Worm (Caenorhabditis elegans) whole organism, young adult: ENCODE results near the gene F36D3.1.
A peak's percentile ranks its signal among the peaks of the same experiment; 100 is the strongest.

Experiments
- C06A6.2 ChIP-seq: fragments of 200-800 bp; sonication (Bioruptor generic); conservative IDR thresholded peaks from 2 replicates; pipeline ENCODE4 v1.3.6; 2022; ENCODE audit warnings: missing genetic modification characterization, missing compliant biosample characterization
- F10E7.11 ChIP-seq: sonication (generic microtip); optimal IDR thresholded peaks from 2 replicates; lab custom pipeline; 2017; ENCODE audit warnings: mild to moderate bottlenecking, missing genetic modification characterization, moderate library complexity, missing compliant biosample characterization
- F49E8.2 ChIP-seq: sonication (generic microtip); optimal IDR thresholded peaks from 3 replicates; lab custom pipeline; 2017; ENCODE audit warnings: missing genetic modification characterization, mild to moderate bottlenecking, missing compliant biosample characterization, antibody characterized with exemption, moderate library complexity; ENCODE audit not compliant: insufficient read depth
- F52B5.7 ChIP-seq: sonication (generic microtip); optimal IDR thresholded peaks from 2 replicates; lab custom pipeline; 2016; ENCODE audit warnings: mild to moderate bottlenecking, missing genetic modification characterization, missing compliant biosample characterization
- F55B11.4 ChIP-seq: sonication (generic microtip); optimal IDR thresholded peaks from 2 replicates; lab custom pipeline; 2016; ENCODE audit warnings: missing compliant biosample characterization, missing genetic modification characterization, borderline replicate concordance; ENCODE audit not compliant: insufficient read depth
- F57A8.1 ChIP-seq: fragments of 200-800 bp; sonication (Bioruptor generic); optimal IDR thresholded peaks from 2 replicates; lab custom pipeline; 2018; ENCODE audit warnings: mild to moderate bottlenecking, missing genetic modification characterization, moderate library complexity, missing compliant biosample characterization
- F57C9.4 ChIP-seq: sonication (generic microtip); optimal IDR thresholded peaks from 2 replicates; lab custom pipeline; 2017; ENCODE audit warnings: mild to moderate bottlenecking, missing genetic modification characterization, missing compliant biosample characterization
- K12H6.12 ChIP-seq: fragments of 200-800 bp; sonication (Bioruptor generic); optimal IDR thresholded peaks from 2 replicates; lab custom pipeline; 2018; ENCODE audit warnings: mild to moderate bottlenecking, missing genetic modification characterization, missing compliant biosample characterization
- T26A5.8 ChIP-seq: sonication (generic microtip); optimal IDR thresholded peaks from 2 replicates; lab custom pipeline; 2016; ENCODE audit warnings: missing genetic modification characterization, missing compliant biosample characterization
- Y53F4B.3 ChIP-seq: fragments of 200-800 bp; sonication (Bioruptor generic); IDR thresholded peaks from 2 replicates; pipeline ENCODE4 v1.3.6; 2022; ENCODE audit warnings: missing genetic modification reagents, missing genetic modification characterization, missing compliant biosample characterization
- Y53G8AR.9 ChIP-seq: fragments of 200-800 bp; sonication (Bioruptor generic); conservative IDR thresholded peaks from 2 replicates; pipeline ENCODE4 v1.3.6; 2022; ENCODE audit warnings: missing genetic modification reagents, missing genetic modification characterization, missing compliant biosample characterization
- aptf-2 ChIP-seq: fragments of 200-800 bp; sonication (Bioruptor generic); conservative IDR thresholded peaks from 2 replicates; pipeline ENCODE4 v1.3.6; 2022; ENCODE audit warnings: missing genetic modification reagents, missing genetic modification characterization, missing compliant biosample characterization
- attf-3 ChIP-seq: fragments of 200-800 bp; sonication (Bioruptor generic); conservative IDR thresholded peaks from 2 replicates; pipeline ENCODE4 v1.3.6; 2022; ENCODE audit warnings: missing genetic modification reagents, missing genetic modification characterization, missing compliant biosample characterization
- attf-6 ChIP-seq: fragments of 200-800 bp; sonication (Bioruptor generic); IDR thresholded peaks from 2 replicates; pipeline ENCODE4 v1.3.6; 2022; ENCODE audit warnings: missing genetic modification reagents, missing genetic modification characterization, missing compliant biosample characterization
- bed-1 ChIP-seq: fragments of 200-800 bp; sonication (Bioruptor generic); IDR thresholded peaks from 2 replicates; pipeline ENCODE4 v1.3.6; 2022; ENCODE audit warnings: missing genetic modification reagents, missing genetic modification characterization, missing compliant biosample characterization
- ccch-3 ChIP-seq: fragments of 200-800 bp; sonication (Bioruptor generic); optimal IDR thresholded peaks from 2 replicates; lab custom pipeline; 2018; ENCODE audit warnings: mild to moderate bottlenecking, missing genetic modification characterization, missing compliant biosample characterization
- cebp-1 ChIP-seq, 2 experiments: fragments of 200-800 bp in 1 of 2; sonication (Bioruptor generic) in 1 of 2; sonication (generic microtip) in 1 of 2; IDR thresholded peaks in 1 of 2; optimal IDR thresholded peaks in 1 of 2; 2 replicates each; pipeline versions ENCODE4 v1.3.6 to Lab custom; 2017 to 2022; ENCODE audit warnings: missing compliant biosample characterization in 2 of 2, missing genetic modification characterization in 2 of 2, mild to moderate bottlenecking in 1 of 2, missing genetic modification reagents in 1 of 2, moderate library complexity in 1 of 2
- cebp-2 ChIP-seq: fragments of 200-800 bp; sonication (Bioruptor generic); IDR thresholded peaks from 2 replicates; pipeline ENCODE4 v1.3.6; 2022; ENCODE audit warnings: missing genetic modification characterization, missing compliant biosample characterization
- ceh-58 ChIP-seq: fragments of 200-800 bp; sonication (Bioruptor generic); IDR thresholded peaks from 2 replicates; pipeline ENCODE4 v1.3.6; 2022; ENCODE audit warnings: missing genetic modification characterization, missing compliant biosample characterization
- chd-7 ChIP-seq: sonication (generic microtip); optimal IDR thresholded peaks from 2 replicates; lab custom pipeline; 2016; ENCODE audit warnings: mild to moderate bottlenecking, missing genetic modification characterization, moderate library complexity, missing compliant biosample characterization
- die-1 ChIP-seq: sonication (generic microtip); optimal IDR thresholded peaks from 2 replicates; lab custom pipeline; 2016; ENCODE audit warnings: missing genotype, mild to moderate bottlenecking, missing genetic modification characterization, missing compliant biosample characterization
- dpl-1 ChIP-seq: fragments of 150-350 bp; optimal IDR thresholded peaks from 2 replicates; lab custom pipeline; 2014; ENCODE audit warnings: missing biosample characterization, missing genetic modification reagents, missing genetic modification characterization
- efl-1 ChIP-seq: fragments of 150-350 bp; optimal IDR thresholded peaks from 2 replicates; lab custom pipeline; 2014; ENCODE audit warnings: missing biosample characterization, missing genetic modification reagents, missing genetic modification characterization
- ekl-4 ChIP-seq: fragments of 200-800 bp; sonication (Bioruptor generic); IDR thresholded peaks from 2 replicates; pipeline ENCODE4 v1.3.6; 2022; ENCODE audit warnings: missing genetic modification reagents, missing genetic modification characterization, missing compliant biosample characterization
- ets-4 ChIP-seq: fragments of 200-800 bp; sonication (Bioruptor generic); optimal IDR thresholded peaks from 2 replicates; lab custom pipeline; 2018; ENCODE audit warnings: mild to moderate bottlenecking, missing genetic modification characterization, missing compliant biosample characterization
- fkh-3 ChIP-seq: sonication (generic microtip); optimal IDR thresholded peaks from 2 replicates; lab custom pipeline; 2016; ENCODE audit warnings: mild to moderate bottlenecking, missing genetic modification characterization, missing compliant biosample characterization
- hlh-12 ChIP-seq: sonication (generic microtip); optimal IDR thresholded peaks from 2 replicates; lab custom pipeline; 2016; ENCODE audit warnings: missing genetic modification characterization, missing compliant biosample characterization
- hlh-26 ChIP-seq: fragments of 200-800 bp; sonication (Bioruptor generic); conservative IDR thresholded peaks from 2 replicates; pipeline ENCODE4 v1.3.6; 2022; ENCODE audit warnings: missing genetic modification reagents, missing genetic modification characterization, missing compliant biosample characterization
- hrde-1 ChIP-seq: sonication (generic microtip); optimal IDR thresholded peaks from 2 replicates; lab custom pipeline; 2016; ENCODE audit warnings: missing genetic modification characterization, mild to moderate bottlenecking, missing compliant biosample characterization, moderate library complexity, missing genotype, missing genetic modification reagents, borderline replicate concordance
- lin-40 ChIP-seq: sonication (generic microtip); optimal IDR thresholded peaks from 2 replicates; lab custom pipeline; 2016; ENCODE audit warnings: missing genetic modification characterization, mild to moderate bottlenecking, missing compliant biosample characterization, missing genotype, missing genetic modification reagents
- lsl-1 ChIP-seq: fragments of 200-800 bp; sonication (Bioruptor generic); optimal IDR thresholded peaks from 2 replicates; lab custom pipeline; 2018; ENCODE audit warnings: mild to moderate bottlenecking, missing genetic modification characterization, moderate library complexity, missing compliant biosample characterization
- madf-3 ChIP-seq: fragments of 200-800 bp; sonication (Bioruptor generic); IDR thresholded peaks from 2 replicates; pipeline ENCODE4 v1.3.6; 2022; ENCODE audit warnings: missing genetic modification reagents, missing genetic modification characterization, missing compliant biosample characterization
- madf-6 ChIP-seq: fragments of 200-800 bp; sonication (Bioruptor generic); IDR thresholded peaks from 2 replicates; pipeline ENCODE4 v1.3.6; 2022; ENCODE audit warnings: missing genetic modification reagents, missing genetic modification characterization, missing compliant biosample characterization
- mel-28 ChIP-seq: sonication (generic microtip); optimal IDR thresholded peaks from 2 replicates; lab custom pipeline; 2016; ENCODE audit warnings: borderline replicate concordance, mild to moderate bottlenecking, missing genetic modification characterization, missing compliant biosample characterization
- mes-4 ChIP-seq: sonication (generic microtip); optimal IDR thresholded peaks from 2 replicates; lab custom pipeline; 2016; ENCODE audit warnings: missing genotype, missing genetic modification characterization, missing compliant biosample characterization
- mxl-1 ChIP-seq: sonication (generic microtip); optimal IDR thresholded peaks from 2 replicates; lab custom pipeline; 2016; ENCODE audit warnings: missing genetic modification characterization, missing compliant biosample characterization
- nhr-120 ChIP-seq: fragments of 200-800 bp; sonication (Bioruptor generic); IDR thresholded peaks from 2 replicates; pipeline ENCODE4 v1.3.6; 2022; ENCODE audit warnings: missing genetic modification characterization, missing compliant biosample characterization
- nhr-80 ChIP-seq: sonication (generic microtip); optimal IDR thresholded peaks from 2 replicates; lab custom pipeline; 2016; ENCODE audit warnings: missing genetic modification characterization, missing compliant biosample characterization
- rec-8 ChIP-seq, 2 experiments: sonication (generic microtip); optimal IDR thresholded peaks; 2 replicates each; lab custom pipeline; 2016; ENCODE audit warnings: mild to moderate bottlenecking in 2 of 2, missing genetic modification characterization in 2 of 2, missing genetic modification reagents in 2 of 2, missing genotype in 2 of 2, missing biosample characterization in 1 of 2, missing compliant biosample characterization in 1 of 2, moderate library complexity in 1 of 2
- snpc-1.1 ChIP-seq: sonication (generic microtip); optimal IDR thresholded peaks from 2 replicates; lab custom pipeline; 2017; ENCODE audit warnings: missing genetic modification characterization, mild to moderate bottlenecking, missing compliant biosample characterization, antibody characterized with exemption, moderate library complexity, missing genotype, missing genetic modification reagents; ENCODE audit not compliant: insufficient read depth
- tbx-9 ChIP-seq: sonication (generic microtip); optimal IDR thresholded peaks from 2 replicates; lab custom pipeline; 2016; ENCODE audit warnings: borderline replicate concordance, missing genetic modification characterization, inconsistent platforms, missing compliant biosample characterization
- xnd-1 ChIP-seq: sonication (generic microtip); optimal IDR thresholded peaks from 2 replicates; lab custom pipeline; 2016; ENCODE audit warnings: missing genotype, missing genetic modification reagents, missing genetic modification characterization, missing compliant biosample characterization
- zfh-2 ChIP-seq: fragments of 200-800 bp; sonication (Bioruptor generic); conservative IDR thresholded peaks from 2 replicates; pipeline ENCODE4 v1.3.6; 2022; ENCODE audit warnings: missing genetic modification reagents, missing genetic modification characterization, missing compliant biosample characterization
- ztf-18 ChIP-seq: sonication (generic microtip); optimal IDR thresholded peaks from 2 replicates; lab custom pipeline; 2016; ENCODE audit warnings: missing genotype, mild to moderate bottlenecking, missing genetic modification characterization, missing compliant biosample characterization
- ztf-25 ChIP-seq: fragments of 200-800 bp; sonication (Bioruptor generic); IDR thresholded peaks from 2 replicates; pipeline ENCODE4 v1.3.6; 2022; ENCODE audit warnings: missing genetic modification reagents, missing genetic modification characterization, missing compliant biosample characterization
- ztf-26 ChIP-seq: sonication (generic microtip); optimal IDR thresholded peaks from 2 replicates; lab custom pipeline; 2017; ENCODE audit warnings: missing genetic modification characterization, missing compliant biosample characterization
- ztf-6 ChIP-seq: fragments of 200-800 bp; sonication (Bioruptor generic); IDR thresholded peaks from 2 replicates; pipeline ENCODE4 v1.3.6; 2022; ENCODE audit warnings: missing genetic modification reagents, missing genetic modification characterization, missing compliant biosample characterization

F36D3.1 gene

ce11 chrV:16537908-16538446 lies 38.8 kb downstream of the F36D3.1 start, which contains the start of gene Y32B12B.2 (continued):
- TF ChIP-seq Y53F4B.3 (GFP tag; lab: Robert Waterston, UW), result no peak
- TF ChIP-seq die-1 (tag; lab: Kevin White, UChicago), result no peak
- TF ChIP-seq efl-1 (GFP tag; lab: Kevin White, UChicago), result peak; percentile 66
- TF ChIP-seq C06A6.2 (GFP tag; lab: Robert Waterston, UW), result no peak
- no peak for TF ChIP-seq F10E7.11 (tag; lab: Kevin White, UChicago)
- no peak for TF ChIP-seq ztf-25 (GFP tag; lab: Robert Waterston, UW)
- peak; percentile 38 for TF ChIP-seq xnd-1 (tag; lab: Kevin White, UChicago)
- TF ChIP-seq cebp-2 (GFP tag; lab: Robert Waterston, UW), result no peak
- TF ChIP-seq lsl-1 (GFP tag; lab: Kevin White, UChicago), result peak; percentile 82
- peak; percentile 56 for TF ChIP-seq attf-6 (GFP tag; lab: Robert Waterston, UW)
- TF ChIP-seq aptf-2 (GFP tag; lab: Robert Waterston, UW), result 0 out of 2 replicates have a peak, but pooled peaks have one; percentile 5
- peak; percentile 13 for TF ChIP-seq hrde-1
- TF ChIP-seq zfh-2 (GFP tag; lab: Robert Waterston, UW), result no peak
- 0 out of 2 replicates have a peak, but pooled peaks have one; percentile 11 for TF ChIP-seq ztf-6
- TF ChIP-seq Y53G8AR.9 (GFP tag; lab: Robert Waterston, UW), result 0 out of 2 replicates have a peak, but pooled peaks have one; percentile 25
- no peak for TF ChIP-seq nhr-120 (GFP tag; lab: Robert Waterston, UW)
- no peak for TF ChIP-seq snpc-1.1 (tag; lab: Kevin White, UChicago)
- no peak for TF ChIP-seq F52B5.7 (tag; lab: Kevin White, UChicago)
- peak; percentile 48; the same call in 1 of the 2 replicates for TF ChIP-seq bed-1 (GFP tag; lab: Robert Waterston, UW)
- TF ChIP-seq madf-6 (GFP tag; lab: Robert Waterston, UW), result no peak; the same call in none of the 2 replicates
- no peak for TF ChIP-seq ccch-3
- no peak for TF ChIP-seq F57C9.4 (tag; lab: Kevin White, UChicago)
- no peak for TF ChIP-seq fkh-3 (tag; lab: Kevin White, UChicago)
- no peak for TF ChIP-seq F55B11.4 (tag; lab: Kevin White, UChicago)
- no peak for TF ChIP-seq lin-40 (tag; lab: Kevin White, UChicago)
- TF ChIP-seq attf-3 (GFP tag; lab: Robert Waterston, UW), result no peak; the same call in 1 of the 2 replicates
- no peak; the same call in 1 of the 2 replicates for TF ChIP-seq ekl-4 (GFP tag; lab: Robert Waterston, UW)
- no peak for TF ChIP-seq hlh-26 (GFP tag; lab: Robert Waterston, UW)
- TF ChIP-seq dpl-1 (GFP tag; lab: Kevin White, UChicago), result peak; percentile 76
- no peak for TF ChIP-seq hlh-12
- TF ChIP-seq K12H6.12, result peak; percentile 31
- no peak for TF ChIP-seq mxl-1 (tag; lab: Kevin White, UChicago)
- no peak for TF ChIP-seq mes-4 (tag; lab: Kevin White, UChicago)
- TF ChIP-seq T26A5.8 (tag; lab: Kevin White, UChicago), result no peak
- TF ChIP-seq mel-28 (tag; lab: Kevin White, UChicago), result no peak
- no peak for TF ChIP-seq nhr-80 (tag; lab: Kevin White, UChicago)
- peak; percentile 46 for TF ChIP-seq ztf-18 (tag; lab: Kevin White, UChicago)
- TF ChIP-seq ztf-26 (tag; lab: Kevin White, UChicago), result no peak
- TF ChIP-seq cebp-1 (GFP tag; IDR thresholded peaks at IDR 0.05; lab: Robert Waterston, UW), result 0 out of 2 replicates have a peak, but pooled peaks have one; percentile 32
- no peak for TF ChIP-seq cebp-1 (tag; optimal IDR thresholded peaks at IDR 0.05; lab: Kevin White, UChicago)
- peak; percentile 33 for TF ChIP-seq F49E8.2 (tag; lab: Kevin White, UChicago)
- TF ChIP-seq F57A8.1 (GFP tag; lab: Kevin White, UChicago), result no peak
- TF ChIP-seq ets-4, result no peak
- TF ChIP-seq tbx-9 (tag; lab: Kevin White, UChicago), result no peak
- no peak for TF ChIP-seq rec-8 (tag; optimal IDR thresholded peaks at IDR 0.05; lab: Kevin White, UChicago)
- 0 out of 2 replicates have a peak, but pooled peaks have one; percentile 17 for TF ChIP-seq madf-3 (GFP tag; lab: Robert Waterston, UW)
- TF ChIP-seq chd-7 (tag; lab: Kevin White, UChicago), result no peak
- TF ChIP-seq ceh-58, result no peak
